Fruit fly (Drosophila melanogaster): ENCODE data around the gene alpha-Man-Ib.

alpha-Man-Ib gene

dm6 chr3R:29089662-29090007 is 23.0 kb downstream of the alpha-Man-Ib start (continued):
- no peak for TF ChIP-seq gfzf (GFP tag; optimal IDR thresholded peaks at IDR 0.05)
- no peak for TF ChIP-seq nom (GFP tag; optimal IDR thresholded peaks at IDR 0.05)
- peak; percentile 64 for TF ChIP-seq Rfx (GFP tag; IDR thresholded peaks at IDR 0.05)
- peak; percentile 55 for TF ChIP-seq bcd (GFP tag; optimal IDR thresholded peaks at IDR 0.05)
- TF ChIP-seq Ptx1 (GFP tag; IDR thresholded peaks at IDR 0.05), result peak; percentile 69
- 0 out of 2 replicates have a peak, but pooled peaks have one; percentile 38 for TF ChIP-seq CG11247 (GFP tag; IDR thresholded peaks at IDR 0.05)
- no peak for TF ChIP-seq CG8765 (GFP tag; IDR thresholded peaks at IDR 0.05)
- TF ChIP-seq BEAF-32 (GFP tag; optimal IDR thresholded peaks at IDR 0.05), result no peak
- no peak for TF ChIP-seq YL-1 (GFP tag; optimal IDR thresholded peaks at IDR 0.05)
- no peak for TF ChIP-seq Sry-δ (GFP tag; optimal IDR thresholded peaks at IDR 0.05)
- TF ChIP-seq CG31441 (GFP tag; IDR thresholded peaks at IDR 0.05), result peak; percentile 39; the same call in 1 of the 2 replicates
- no peak for TF ChIP-seq ab (GFP tag; optimal IDR thresholded peaks at IDR 0.05)
- no peak for TF ChIP-seq CG13775 (GFP tag; optimal IDR thresholded peaks at IDR 0.05)
- TF ChIP-seq btn (GFP tag; optimal IDR thresholded peaks at IDR 0.05), result no peak
- TF ChIP-seq Dip2 (GFP tag; IDR thresholded peaks at IDR 0.05), result no peak
- TF ChIP-seq caup (GFP tag; optimal IDR thresholded peaks at IDR 0.05; ENCODE audit: severe bottlenecking), result peak; percentile 29
- TF ChIP-seq ranshi (GFP tag; IDR thresholded peaks at IDR 0.05), result peak; percentile 42; the same call in 1 of the 2 replicates
- TF ChIP-seq maf-S (GFP tag; optimal IDR thresholded peaks at IDR 0.05), result no peak
- TF ChIP-seq Six4 (GFP tag; optimal IDR thresholded peaks at IDR 0.05), result peak; percentile 44
- no peak for TF ChIP-seq Atf-2 (GFP tag; optimal IDR thresholded peaks at IDR 0.05)
- TF ChIP-seq ara (GFP tag; IDR thresholded peaks at IDR 0.05), result no peak
- no peak for TF ChIP-seq Abd-B (GFP tag; optimal IDR thresholded peaks at IDR 0.05)
- TF ChIP-seq CG31224 (GFP tag; IDR thresholded peaks at IDR 0.05), result 0 out of 2 replicates have a peak, but pooled peaks have one; percentile 30
- TF ChIP-seq row (GFP tag; IDR thresholded peaks at IDR 0.05), result no peak
- peak; percentile 49 for TF ChIP-seq cwo (GFP tag; optimal IDR thresholded peaks at IDR 0.05)
- TF ChIP-seq slou (GFP tag; optimal IDR thresholded peaks at IDR 0.05), result no peak
- no peak for TF ChIP-seq Scr (GFP tag; IDR thresholded peaks at IDR 0.05; ENCODE audit: partially characterized antibody)
- peak; percentile 71 for TF ChIP-seq Xrp1 (GFP tag; IDR thresholded peaks at IDR 0.05)
- no peak for TF ChIP-seq sima (GFP tag; optimal IDR thresholded peaks at IDR 0.05)
- TF ChIP-seq CG17612 (GFP tag; IDR thresholded peaks at IDR 0.05), result no peak
- TF ChIP-seq stwl (tag; optimal IDR thresholded peaks at IDR 0.05), result no peak
- peak; percentile 13 for TF ChIP-seq CG34376 (GFP tag; optimal IDR thresholded peaks at IDR 0.05)
- TF ChIP-seq CoRest (tag; optimal IDR thresholded peaks at IDR 0.05), result no peak
- TF ChIP-seq Sry-β (GFP tag; optimal IDR thresholded peaks at IDR 0.05), result no peak
- TF ChIP-seq CG2712 (tag; optimal IDR thresholded peaks at IDR 0.05), result peak; percentile 45
- no peak for TF ChIP-seq fru (optimal IDR thresholded peaks at IDR 0.05)
- TF ChIP-seq tup (GFP tag; optimal IDR thresholded peaks at IDR 0.05), result no peak
- peak; percentile 44; the same call in 1 of the 2 replicates for TF ChIP-seq Ada2b (GFP tag; IDR thresholded peaks at IDR 0.05)
- no peak for TF ChIP-seq CG13424 (tag; optimal IDR thresholded peaks at IDR 0.05)
- peak; percentile 65; the same call in 2 of the 4 replicates for TF ChIP-seq Gug (GFP tag; IDR thresholded peaks at IDR 0.05)
- no peak for TF ChIP-seq Camta (GFP tag; optimal IDR thresholded peaks at IDR 0.05)
- TF ChIP-seq CG11456 (GFP tag; IDR thresholded peaks at IDR 0.05), result 0 out of 3 replicates have a peak, but pooled peaks have one; percentile 41
- TF ChIP-seq CG3407 (GFP tag; optimal IDR thresholded peaks at IDR 0.05), result no peak
- TF ChIP-seq CG17359 (tag; optimal IDR thresholded peaks at IDR 0.05), result peak; percentile 20
- no peak for TF ChIP-seq CG17385 (GFP tag; optimal IDR thresholded peaks at IDR 0.05)
- TF ChIP-seq Fer3 (tag; optimal IDR thresholded peaks at IDR 0.05), result peak; percentile 35
- no peak for TF ChIP-seq CG5245 (GFP tag; optimal IDR thresholded peaks at IDR 0.05)
- TF ChIP-seq ken (GFP tag; IDR thresholded peaks at IDR 0.05), result no peak
- no peak for TF ChIP-seq CG2129 (GFP tag; IDR thresholded peaks at IDR 0.05; ENCODE audit: partially characterized antibody)
- no peak for TF ChIP-seq odd (GFP tag; optimal IDR thresholded peaks at IDR 0.05)
- TF ChIP-seq CG1024 (GFP tag; IDR thresholded peaks at IDR 0.05), result no peak
- no peak for TF ChIP-seq grn (GFP tag; optimal IDR thresholded peaks at IDR 0.05)
